Worm (Caenorhabditis elegans) whole organism, midembryonic: ENCODE results near the gene F14H8.4.

Experiments
- T22C8.4 ChIP-seq: fragments of 200-800 bp; sonication (Bioruptor generic); IDR thresholded peaks from 2 replicates; pipeline ENCODE4 v1.3.6; 2022; ENCODE audit warnings: missing genetic modification characterization, missing compliant biosample characterization
- flt-1 ChIP-seq: fragments of 200-800 bp; sonication (Bioruptor generic); IDR thresholded peaks from 2 replicates; pipeline ENCODE4 v1.3.6; 2022; ENCODE audit warnings: missing genetic modification characterization, missing compliant biosample characterization
- klf-2 ChIP-seq: fragments of 200-800 bp; sonication (Bioruptor generic); conservative IDR thresholded peaks from 2 replicates; pipeline ENCODE4 v1.3.6; 2022; ENCODE audit warnings: missing genetic modification reagents, missing genetic modification characterization, missing compliant biosample characterization
- med-1 ChIP-seq: sonication (generic microtip); optimal IDR thresholded peaks from 2 replicates; lab custom pipeline; 2017; ENCODE audit warnings: missing genetic modification characterization, mild to moderate bottlenecking, missing compliant biosample characterization, antibody characterized with exemption, missing genetic modification reagents; ENCODE audit not compliant: insufficient read depth
- ztf-29 ChIP-seq: fragments of 200-800 bp; sonication (Bioruptor generic); IDR thresholded peaks from 2 replicates; pipeline ENCODE4 v1.3.6; 2022; ENCODE audit warnings: missing genetic modification reagents, missing genetic modification characterization, missing compliant biosample characterization

ce11 chrV:14979937-14980336 is 43.7 kb upstream of the F14H8.4 start, which contains the start of gene xbx-1:
- TF ChIP-seq med-1 (GFP tag; lab: Kevin White, UChicago) (no peak), flt-1 (GFP tag; lab: Robert Waterston, UW) (no peak), klf-2 (GFP tag; lab: Robert Waterston, UW) (no peak), ztf-29 (GFP tag; lab: Robert Waterston, UW) (no peak), T22C8.4 (GFP tag; lab: Robert Waterston, UW) (no peak)
